Fruit fly (Drosophila melanogaster): ENCODE data around the gene CG4829.

CG4829 gene

dm6 chrX:16833097-16833496 lies 21.6 kb downstream of the CG4829 start (continued):
- peak; percentile 54 for TF ChIP-seq peb (GFP tag; IDR thresholded peaks at IDR 0.05)
- peak; percentile 87 for TF ChIP-seq Sox102F (GFP tag; optimal IDR thresholded peaks at IDR 0.05)
- TF ChIP-seq pum (GFP tag; optimal IDR thresholded peaks at IDR 0.05): peak; percentile 65
- peak; percentile 59 for TF ChIP-seq cato (GFP tag; optimal IDR thresholded peaks at IDR 0.05; ENCODE audit: borderline replicate concordance)
- TF ChIP-seq CG2116 (GFP tag; optimal IDR thresholded peaks at IDR 0.05): peak; percentile 12
- TF ChIP-seq CG12104 (GFP tag; optimal IDR thresholded peaks at IDR 0.05): peak; percentile 30
- no peak for TF ChIP-seq Fer2 (tag; optimal IDR thresholded peaks at IDR 0.05)
- peak; percentile 77 for TF ChIP-seq NfI (GFP tag; optimal IDR thresholded peaks at IDR 0.05)
- peak; percentile 83 for TF ChIP-seq CG17361 (GFP tag; IDR thresholded peaks at IDR 0.05)
- no peak for TF ChIP-seq ftz-f1 (GFP tag; optimal IDR thresholded peaks at IDR 0.05)
- TF ChIP-seq CG1792 (GFP tag; optimal IDR thresholded peaks at IDR 0.05): peak; percentile 55
- peak; percentile 58; the same call in 1 of the 3 replicates for TF ChIP-seq CG2889 (GFP tag; IDR thresholded peaks at IDR 0.05)
- no peak for TF ChIP-seq HLHmδ (GFP tag; optimal IDR thresholded peaks at IDR 0.05)
- peak; percentile 61 for TF ChIP-seq CG6813 (GFP tag; optimal IDR thresholded peaks at IDR 0.05)
- peak; percentile 59; the same call in 1 of the 2 replicates for TF ChIP-seq sens-2 (GFP tag; IDR thresholded peaks at IDR 0.05)
- peak; percentile 10 for TF ChIP-seq sqz (GFP tag; optimal IDR thresholded peaks at IDR 0.05)
- TF ChIP-seq ERR (GFP tag; optimal IDR thresholded peaks at IDR 0.05): peak; percentile 52
- peak; percentile 42 for TF ChIP-seq chn (GFP tag; optimal IDR thresholded peaks at IDR 0.05)
- peak; percentile 64; the same call in 1 of the 2 replicates for TF ChIP-seq E2f1 (GFP tag; IDR thresholded peaks at IDR 0.05)
- TF ChIP-seq Nf-YC (tag; optimal IDR thresholded peaks at IDR 0.05): peak; percentile 31
- peak; percentile 65 for TF ChIP-seq salm (tag; optimal IDR thresholded peaks at IDR 0.05)
- peak; percentile 59; the same call in 1 of the 2 replicates for TF ChIP-seq CG10959 (GFP tag; IDR thresholded peaks at IDR 0.05)
- no peak for TF ChIP-seq Hand (GFP tag; optimal IDR thresholded peaks at IDR 0.05)
- TF ChIP-seq ab (GFP tag; optimal IDR thresholded peaks at IDR 0.05): no peak
- TF ChIP-seq fd96Cb (tag; optimal IDR thresholded peaks at IDR 0.05): peak; percentile 79
- peak; percentile 21 to 81 for TF ChIP-seq Hr51 (GFP tag; optimal IDR thresholded peaks at IDR 0.05)
- TF ChIP-seq CG3847 (GFP tag; IDR thresholded peaks at IDR 0.05): peak; percentile 55
- TF ChIP-seq CG18262 (tag; optimal IDR thresholded peaks at IDR 0.05): peak; percentile 81
- TF ChIP-seq hth (optimal IDR thresholded peaks at IDR 0.05): no peak
- TF ChIP-seq CG30403 (GFP tag; optimal IDR thresholded peaks at IDR 0.05): peak; percentile 74
- 0 out of 2 replicates have a peak, but pooled peaks have one; percentile 39 for TF ChIP-seq aop (GFP tag; IDR thresholded peaks at IDR 0.05)
- peak; percentile 40 for TF ChIP-seq Sry-δ (GFP tag; optimal IDR thresholded peaks at IDR 0.05)
- TF ChIP-seq kni (GFP tag; optimal IDR thresholded peaks at IDR 0.05): no peak
- TF ChIP-seq al (GFP tag; IDR thresholded peaks at IDR 0.05): 0 out of 2 replicates have a peak, but pooled peaks have one; percentile 32
- TF ChIP-seq C15 (GFP tag; IDR thresholded peaks at IDR 0.05): no peak
- TF ChIP-seq danr (GFP tag; IDR thresholded peaks at IDR 0.05): peak; percentile 36; the same call in 1 of the 2 replicates
- peak; percentile 79 for TF ChIP-seq CG6689 (GFP tag; IDR thresholded peaks at IDR 0.05)

- TF ChIP-seq H15 (GFP tag; IDR thresholded peaks at IDR 0.05) (no peak), CG11093 (GFP tag; IDR thresholded peaks at IDR 0.05) (peak; percentile 18; the same call in 1 of the 3 replicates), CG12155 (GFP tag; optimal IDR thresholded peaks at IDR 0.05) (no peak), CG11456 (GFP tag; IDR thresholded peaks at IDR 0.05) (no peak), CG2678 (tag; optimal IDR thresholded peaks at IDR 0.05) (peak; percentile 67), lov (optimal IDR thresholded peaks at IDR 0.05) (no peak), lov (GFP tag; IDR thresholded peaks at IDR 0.05) (no peak), CG6272 (GFP tag; IDR thresholded peaks at IDR 0.05) (no peak), Myb (GFP tag; optimal IDR thresholded peaks at IDR 0.05) (no peak), CG31388 (GFP tag; optimal IDR thresholded peaks at IDR 0.05) (no peak), Hr39 (optimal IDR thresholded peaks at IDR 0.05) (no peak), sr (GFP tag; IDR thresholded peaks at IDR 0.05) (no peak), Gug (GFP tag; IDR thresholded peaks at IDR 0.05) (no peak), MESR4 (GFP tag; optimal IDR thresholded peaks at IDR 0.05) (no peak), pum (GFP tag; optimal IDR thresholded peaks at IDR 0.05) (peak; percentile 9), CG3065 (GFP tag; optimal IDR thresholded peaks at IDR 0.05) (no peak), run (tag; optimal IDR thresholded peaks at IDR 0.05) (no peak), cas (GFP tag; IDR thresholded peaks at IDR 0.05) (no peak)
Measured at dm6 chrX:16834259-16834658, 22.8 kb downstream of the CG4829 start.

Measured in whole organism, embryonic.